Worm (Caenorhabditis elegans): ENCODE results near the gene pas-2.

Gene pas-2

DNA sequence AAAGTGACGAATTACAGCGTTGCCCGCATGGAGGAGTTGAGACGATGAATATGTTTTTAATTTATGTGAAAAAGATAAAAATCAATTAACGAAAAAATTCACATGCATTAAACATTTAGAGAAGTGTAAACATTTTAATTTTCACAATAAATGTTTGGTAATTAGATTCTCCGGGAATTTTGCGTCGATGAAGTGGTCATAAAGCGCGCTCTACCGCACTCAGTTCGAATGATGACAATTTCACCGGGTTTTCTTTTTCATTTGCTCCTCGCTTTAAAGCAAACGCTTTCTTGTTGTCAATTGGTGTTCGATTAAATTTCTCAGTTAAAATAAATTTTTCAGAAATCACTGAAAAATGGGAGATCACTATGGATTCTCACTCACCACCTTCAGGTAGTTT, at the start of gene pas-2, which contains the start of gene D1054.1:
pas-2 (plus strand) TSS at position 343 of the 400 bp plus-strand sequence.
D1054.1 (minus strand) TSS at position 192 of the 400 bp plus-strand sequence.
- no peak for TF ChIP-seq klf-2 (GFP tag; conservative IDR thresholded peaks at IDR 0.05)
- no peak for TF ChIP-seq med-1 (GFP tag; optimal IDR thresholded peaks at IDR 0.05; ENCODE audit: insufficient read depth)
- no peak for TF ChIP-seq T22C8.4 (GFP tag; IDR thresholded peaks at IDR 0.05)
- TF ChIP-seq cog-1 (tag; optimal IDR thresholded peaks at IDR 0.05) = no peak
- no peak for TF ChIP-seq flt-1 (GFP tag; IDR thresholded peaks at IDR 0.05)
- no peak for TF ChIP-seq ref-1 (GFP tag; conservative IDR thresholded peaks at IDR 0.05)
- no peak for TF ChIP-seq ztf-29 (GFP tag; IDR thresholded peaks at IDR 0.05)
- TF ChIP-seq tab-1 (GFP tag; IDR thresholded peaks at IDR 0.05) = no peak
- TF ChIP-seq ztf-23 (GFP tag; IDR thresholded peaks at IDR 0.05) = no peak

DNA sequence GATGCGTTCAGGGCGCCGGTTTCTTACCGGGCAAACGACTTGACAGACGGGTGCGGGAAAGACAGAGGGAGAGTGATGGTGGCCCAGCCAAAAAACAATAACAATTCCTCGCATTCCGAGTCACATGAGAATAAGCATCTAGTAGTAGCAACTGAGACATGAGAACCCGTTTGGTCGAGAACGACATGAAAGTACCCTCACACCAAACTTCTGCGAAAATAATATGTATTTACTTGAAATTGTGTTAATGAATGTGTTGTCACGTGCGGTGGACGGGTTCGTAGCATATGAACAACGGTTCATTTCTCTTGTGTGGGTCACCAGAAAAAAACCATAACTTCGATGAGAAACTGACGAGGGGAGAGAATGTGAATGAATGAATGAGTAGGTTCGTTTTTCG, 49.3 kb upstream of the pas-2 start:
- TF ChIP-seq ztf-23 (GFP tag; IDR thresholded peaks at IDR 0.05) (no peak), ztf-29 (GFP tag; IDR thresholded peaks at IDR 0.05) (no peak), ref-1 (GFP tag; conservative IDR thresholded peaks at IDR 0.05) (no peak), T22C8.4 (GFP tag; IDR thresholded peaks at IDR 0.05) (no peak)

DNA sequence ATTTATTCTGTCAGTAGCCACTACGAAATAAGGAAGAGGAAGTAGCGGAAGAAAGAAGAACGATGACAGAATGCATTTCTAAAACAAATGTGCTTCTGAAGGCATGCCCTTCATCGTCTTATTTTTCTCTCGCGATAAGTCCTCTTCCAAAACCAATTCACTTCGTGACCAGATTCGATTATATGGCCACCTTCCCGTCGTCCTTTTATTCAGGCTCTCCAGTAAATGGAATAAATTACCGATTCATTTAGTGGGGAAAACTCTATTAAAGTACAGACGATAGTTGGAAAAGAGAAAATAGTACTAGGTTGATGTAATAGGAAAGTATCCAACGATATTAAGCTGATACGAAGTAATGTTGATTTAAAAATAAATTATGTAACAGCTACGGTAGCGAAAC, 48.9 kb upstream of the pas-2 start:
- TF ChIP-seq flt-1 (GFP tag; IDR thresholded peaks at IDR 0.05) (no peak), ref-1 (GFP tag; conservative IDR thresholded peaks at IDR 0.05) (no peak), klf-2 (GFP tag; conservative IDR thresholded peaks at IDR 0.05) (no peak), cog-1 (tag; optimal IDR thresholded peaks at IDR 0.05) (no peak), T22C8.4 (GFP tag; IDR thresholded peaks at IDR 0.05) (no peak), tab-1 (GFP tag; IDR thresholded peaks at IDR 0.05) (no peak), med-1 (GFP tag; optimal IDR thresholded peaks at IDR 0.05; ENCODE audit: insufficient read depth) (no peak), ztf-23 (GFP tag; IDR thresholded peaks at IDR 0.05) (no peak), ztf-29 (GFP tag; IDR thresholded peaks at IDR 0.05) (no peak)

DNA sequence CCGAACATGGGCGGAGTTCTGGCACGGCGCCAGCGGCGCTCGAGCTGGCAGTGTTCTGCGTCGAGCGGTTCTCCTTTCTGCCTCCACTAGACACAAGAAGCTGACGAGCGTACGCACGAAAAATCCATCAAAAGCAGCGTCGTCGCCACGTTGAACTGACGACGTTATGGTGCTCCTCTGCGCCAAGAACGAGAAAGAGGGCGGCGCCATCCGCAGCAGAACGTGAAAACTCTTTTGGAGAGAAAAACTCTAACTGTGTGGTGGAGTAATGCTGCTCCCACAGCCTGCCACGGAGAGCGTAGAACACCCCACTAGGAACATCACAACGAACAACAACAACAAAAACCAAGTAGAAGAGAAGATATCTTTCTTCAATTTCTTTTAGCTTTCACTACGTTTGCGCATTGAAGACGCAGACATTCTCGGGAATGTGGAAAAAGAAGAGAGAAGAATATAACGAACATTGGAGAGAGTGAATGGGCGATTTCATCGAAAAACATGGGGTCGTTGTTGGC, 48.2 kb upstream of the pas-2 start:
- TF ChIP-seq flt-1 (GFP tag; IDR thresholded peaks at IDR 0.05) (no peak), klf-2 (GFP tag; conservative IDR thresholded peaks at IDR 0.05) (no peak), med-1 (GFP tag; optimal IDR thresholded peaks at IDR 0.05; ENCODE audit: insufficient read depth) (no peak), ref-1 (GFP tag; conservative IDR thresholded peaks at IDR 0.05) (no peak), ztf-23 (GFP tag; IDR thresholded peaks at IDR 0.05) (no peak), ztf-29 (GFP tag; IDR thresholded peaks at IDR 0.05) (no peak), tab-1 (GFP tag; IDR thresholded peaks at IDR 0.05) (no peak), cog-1 (tag; optimal IDR thresholded peaks at IDR 0.05) (no peak), T22C8.4 (GFP tag; IDR thresholded peaks at IDR 0.05) (no peak)

DNA sequence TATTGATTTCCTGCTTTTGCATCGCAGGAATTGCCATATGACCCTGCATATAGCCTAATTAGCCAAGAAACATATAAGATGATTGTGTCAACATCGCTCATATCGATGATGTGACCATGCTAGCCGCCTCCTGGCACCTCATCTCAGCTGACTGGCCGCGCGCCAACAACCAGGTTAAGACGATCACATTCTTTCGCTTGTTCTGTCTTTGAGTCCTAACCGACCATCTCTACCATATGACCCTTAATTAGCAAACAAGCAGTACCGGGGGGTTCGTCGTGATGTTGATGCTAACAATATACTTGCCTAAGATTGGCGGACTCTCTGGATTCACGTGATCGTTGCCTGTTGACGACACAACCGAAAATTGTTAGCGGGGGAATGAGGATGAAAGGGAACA, 47.6 kb upstream of the pas-2 start:
- TF ChIP-seq ref-1 (GFP tag; conservative IDR thresholded peaks at IDR 0.05) (no peak), klf-2 (GFP tag; conservative IDR thresholded peaks at IDR 0.05) (no peak), ztf-23 (GFP tag; IDR thresholded peaks at IDR 0.05) (no peak), T22C8.4 (GFP tag; IDR thresholded peaks at IDR 0.05) (no peak), tab-1 (GFP tag; IDR thresholded peaks at IDR 0.05) (no peak), med-1 (GFP tag; optimal IDR thresholded peaks at IDR 0.05; ENCODE audit: insufficient read depth) (no peak), cog-1 (tag; optimal IDR thresholded peaks at IDR 0.05) (no peak), flt-1 (GFP tag; IDR thresholded peaks at IDR 0.05) (no peak), ztf-29 (GFP tag; IDR thresholded peaks at IDR 0.05) (no peak)

DNA sequence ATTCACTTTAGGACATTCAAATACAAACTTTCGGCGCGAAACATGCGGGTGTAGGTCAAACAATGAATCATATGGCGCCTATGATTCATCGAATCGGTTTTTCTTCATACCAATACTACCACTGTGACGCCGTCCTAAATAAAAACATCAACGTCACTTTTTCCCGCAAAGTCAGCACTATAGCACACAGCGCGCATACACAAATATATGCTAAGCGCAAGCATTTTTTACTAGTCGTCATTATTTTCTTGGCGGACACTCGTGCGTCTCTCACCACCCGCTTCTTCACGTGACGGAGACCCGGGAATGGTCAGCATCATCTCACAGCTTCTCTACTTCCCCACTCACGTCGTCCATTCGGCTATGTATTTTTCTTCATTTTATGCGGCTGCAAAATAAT, 47.0 kb upstream of the pas-2 start:
- no peak for TF ChIP-seq klf-2 (GFP tag; conservative IDR thresholded peaks at IDR 0.05)
- no peak for TF ChIP-seq ztf-29 (GFP tag; IDR thresholded peaks at IDR 0.05)
- TF ChIP-seq cog-1 (tag; optimal IDR thresholded peaks at IDR 0.05) = no peak
- no peak for TF ChIP-seq ztf-23 (GFP tag; IDR thresholded peaks at IDR 0.05)
- no peak for TF ChIP-seq med-1 (GFP tag; optimal IDR thresholded peaks at IDR 0.05; ENCODE audit: insufficient read depth)
- TF ChIP-seq flt-1 (GFP tag; IDR thresholded peaks at IDR 0.05) = no peak
- TF ChIP-seq ref-1 (GFP tag; conservative IDR thresholded peaks at IDR 0.05) = no peak
- TF ChIP-seq T22C8.4 (GFP tag; IDR thresholded peaks at IDR 0.05) = no peak
- no peak for TF ChIP-seq tab-1 (GFP tag; IDR thresholded peaks at IDR 0.05)

DNA sequence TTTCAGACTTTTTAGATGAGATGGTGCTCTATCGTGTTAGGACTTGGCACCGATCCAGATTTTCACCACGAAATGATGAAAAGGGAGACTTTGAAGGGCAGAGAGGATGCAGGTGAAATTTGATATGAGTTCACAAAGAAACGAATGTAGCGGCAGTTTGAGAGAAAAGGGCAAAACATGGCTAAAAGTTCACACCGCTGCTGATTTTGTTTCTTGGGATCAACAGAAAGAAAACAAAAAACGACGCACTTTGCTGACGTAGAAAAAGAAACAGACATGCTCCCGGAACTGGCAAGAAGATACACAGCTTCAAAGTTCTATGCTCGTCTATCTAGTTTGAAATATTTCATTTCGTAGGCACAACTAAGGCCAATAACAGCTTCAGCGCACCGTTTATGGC, 46.6 kb upstream of the pas-2 start:
- no peak for TF ChIP-seq ztf-23 (GFP tag; IDR thresholded peaks at IDR 0.05)
- no peak for TF ChIP-seq cog-1 (tag; optimal IDR thresholded peaks at IDR 0.05)
- no peak for TF ChIP-seq med-1 (GFP tag; optimal IDR thresholded peaks at IDR 0.05; ENCODE audit: insufficient read depth)
- TF ChIP-seq ref-1 (GFP tag; conservative IDR thresholded peaks at IDR 0.05) = no peak
- no peak for TF ChIP-seq T22C8.4 (GFP tag; IDR thresholded peaks at IDR 0.05)
- no peak for TF ChIP-seq klf-2 (GFP tag; conservative IDR thresholded peaks at IDR 0.05)
- no peak for TF ChIP-seq flt-1 (GFP tag; IDR thresholded peaks at IDR 0.05)

DNA sequence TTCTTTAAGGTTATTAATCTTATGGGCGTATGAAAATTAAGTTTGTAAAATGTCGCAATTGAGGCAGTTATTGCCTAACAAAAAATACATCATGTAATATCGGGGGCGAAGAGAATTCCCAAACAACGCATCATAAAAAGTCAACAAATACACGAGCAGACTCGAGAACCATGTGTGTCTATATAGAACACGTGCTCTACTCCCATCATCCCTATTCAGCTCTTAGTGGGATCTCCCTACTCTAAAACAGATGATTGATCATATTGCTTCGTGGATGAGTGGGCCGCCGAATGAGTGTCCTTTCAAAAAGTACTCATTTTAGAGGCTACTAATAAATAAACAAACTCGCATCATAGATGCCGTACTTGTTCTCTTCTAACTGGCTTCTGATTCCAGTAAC, 45.7 kb upstream of the pas-2 start:
- TF ChIP-seq ztf-23 (GFP tag; IDR thresholded peaks at IDR 0.05) (no peak), tab-1 (GFP tag; IDR thresholded peaks at IDR 0.05) (no peak), klf-2 (GFP tag; conservative IDR thresholded peaks at IDR 0.05) (no peak), ztf-29 (GFP tag; IDR thresholded peaks at IDR 0.05) (no peak), ref-1 (GFP tag; conservative IDR thresholded peaks at IDR 0.05) (no peak), cog-1 (tag; optimal IDR thresholded peaks at IDR 0.05) (no peak), med-1 (GFP tag; optimal IDR thresholded peaks at IDR 0.05; ENCODE audit: insufficient read depth) (no peak), flt-1 (GFP tag; IDR thresholded peaks at IDR 0.05) (no peak), T22C8.4 (GFP tag; IDR thresholded peaks at IDR 0.05) (no peak)

DNA sequence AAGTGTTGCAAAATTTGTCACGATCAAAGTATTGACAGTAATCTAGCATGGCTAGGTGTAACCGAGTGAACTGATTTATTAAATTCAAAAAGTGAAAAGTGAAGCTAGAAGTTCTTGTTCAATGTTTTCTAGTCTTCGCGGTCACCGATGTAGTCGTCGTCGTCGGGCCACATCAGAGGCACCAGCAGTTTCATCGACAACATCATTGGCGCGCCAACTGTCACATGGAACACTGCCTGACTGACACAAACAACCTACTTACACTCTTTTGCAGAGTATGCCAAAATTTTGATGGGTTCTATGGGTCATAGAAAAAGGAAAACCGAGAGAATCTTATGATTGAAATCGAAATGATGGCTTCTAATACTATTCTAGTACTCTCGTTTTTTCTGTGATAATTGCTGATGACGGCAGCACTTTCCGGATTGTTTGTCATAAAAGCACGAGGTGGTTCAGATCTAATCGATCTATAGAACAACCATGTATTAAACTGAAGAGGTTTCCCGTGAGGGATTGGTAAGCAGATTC, 44.7 kb upstream of the pas-2 start:
- TF ChIP-seq T22C8.4 (GFP tag; IDR thresholded peaks at IDR 0.05) = no peak
- TF ChIP-seq ref-1 (GFP tag; conservative IDR thresholded peaks at IDR 0.05) = no peak
- TF ChIP-seq med-1 (GFP tag; optimal IDR thresholded peaks at IDR 0.05; ENCODE audit: insufficient read depth) = no peak
- no peak for TF ChIP-seq ztf-23 (GFP tag; IDR thresholded peaks at IDR 0.05)
- TF ChIP-seq klf-2 (GFP tag; conservative IDR thresholded peaks at IDR 0.05) = no peak
- TF ChIP-seq tab-1 (GFP tag; IDR thresholded peaks at IDR 0.05) = no peak
- TF ChIP-seq flt-1 (GFP tag; IDR thresholded peaks at IDR 0.05) = no peak
- TF ChIP-seq ztf-29 (GFP tag; IDR thresholded peaks at IDR 0.05) = no peak
- TF ChIP-seq cog-1 (tag; optimal IDR thresholded peaks at IDR 0.05) = no peak

DNA sequence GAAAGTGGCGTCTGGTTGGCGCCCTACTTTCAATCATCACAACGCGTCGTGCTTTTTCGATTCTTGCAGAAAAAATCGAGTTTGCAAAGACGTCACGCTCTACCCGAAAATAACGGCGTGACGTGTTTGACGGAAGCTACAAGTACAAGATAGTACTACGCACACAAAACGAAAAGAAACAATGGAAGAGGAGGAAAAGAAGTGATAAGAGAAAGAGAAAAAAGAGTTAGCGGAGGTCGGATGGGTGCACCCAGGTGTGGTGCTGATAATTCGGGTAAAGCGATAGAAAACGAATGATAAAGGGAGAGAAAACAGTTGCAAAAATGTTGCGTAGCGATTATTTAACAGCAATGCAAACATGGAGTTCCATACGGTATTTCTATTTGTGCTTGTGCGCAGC, 43.5 kb upstream of the pas-2 start:
- TF ChIP-seq cog-1 (tag; optimal IDR thresholded peaks at IDR 0.05) = no peak
- TF ChIP-seq klf-2 (GFP tag; conservative IDR thresholded peaks at IDR 0.05) = no peak
- TF ChIP-seq ztf-23 (GFP tag; IDR thresholded peaks at IDR 0.05) = no peak
- no peak for TF ChIP-seq ref-1 (GFP tag; conservative IDR thresholded peaks at IDR 0.05)
- TF ChIP-seq tab-1 (GFP tag; IDR thresholded peaks at IDR 0.05) = no peak
- TF ChIP-seq med-1 (GFP tag; optimal IDR thresholded peaks at IDR 0.05; ENCODE audit: insufficient read depth) = no peak
- no peak for TF ChIP-seq flt-1 (GFP tag; IDR thresholded peaks at IDR 0.05)
- TF ChIP-seq ztf-29 (GFP tag; IDR thresholded peaks at IDR 0.05) = no peak
- no peak for TF ChIP-seq T22C8.4 (GFP tag; IDR thresholded peaks at IDR 0.05)
